Worm (Caenorhabditis elegans) whole organism, L3 larva: Measurements from ENCODE around the gene wago-4.

Source experiments
- ZK546.5 ChIP-seq: sonication (generic microtip); optimal IDR thresholded peaks from 2 replicates; lab custom pipeline; 2017; ENCODE audit warnings: missing biosample characterization, missing genetic modification characterization
- aly-2 ChIP-seq: fragments of 150-350 bp; optimal IDR thresholded peaks from 2 replicates; lab custom pipeline; 2014; ENCODE audit warnings: missing biosample characterization, missing genetic modification characterization
- ama-1 ChIP-seq: fragments of 150-350 bp; optimal IDR thresholded peaks from 2 replicates; lab custom pipeline; 2018
- ceh-28 ChIP-seq: fragments of 150-350 bp; optimal IDR thresholded peaks from 2 replicates; lab custom pipeline; 2014; ENCODE audit warnings: missing biosample characterization, missing genetic modification reagents, missing genetic modification characterization
- ceh-82 ChIP-seq: fragments of 150-350 bp; optimal IDR thresholded peaks from 2 replicates; lab custom pipeline; 2014; ENCODE audit warnings: missing biosample characterization, missing genetic modification characterization
- ceh-9 ChIP-seq: sonication (generic microtip); optimal IDR thresholded peaks from 2 replicates; lab custom pipeline; 2018; ENCODE audit warnings: missing biosample characterization, missing genetic modification characterization
- daf-12 ChIP-seq: fragments of 150-350 bp; optimal IDR thresholded peaks from 2 replicates; lab custom pipeline; 2014; ENCODE audit warnings: missing biosample characterization, missing genetic modification reagents, missing genetic modification characterization
- elt-1 ChIP-seq: fragments of 150-350 bp; optimal IDR thresholded peaks from 2 replicates; lab custom pipeline; 2014; ENCODE audit warnings: missing biosample characterization, missing genetic modification characterization
- elt-2 ChIP-seq: sonication (generic microtip); optimal IDR thresholded peaks from 2 replicates; lab custom pipeline; 2016; ENCODE audit warnings: missing genetic modification reagents, mild to moderate bottlenecking, missing genetic modification characterization, missing compliant biosample characterization
- elt-3 ChIP-seq, 3 experiments: fragments of 150-350 bp in 1 of 3; sonication (generic microtip) in 2 of 3; optimal IDR thresholded peaks; 2 replicates in 2 of 3; 4 replicates in 1 of 3; lab custom pipeline; 2014 to 2017; ENCODE audit warnings: missing biosample characterization in 3 of 3, missing genetic modification characterization in 3 of 3
- eor-1 ChIP-seq, 2 experiments: fragments of 150-350 bp; optimal IDR thresholded peaks; 2 replicates each; lab custom pipeline; 2014 to 2018; ENCODE audit warnings: missing biosample characterization in 2 of 2, missing genetic modification characterization in 2 of 2
- hmg-11 ChIP-seq: sonication (generic microtip); optimal IDR thresholded peaks from 2 replicates; lab custom pipeline; 2016; ENCODE audit warnings: missing genetic modification characterization, missing compliant biosample characterization
- jun-1 ChIP-seq: fragments of 150-350 bp; optimal IDR thresholded peaks from 2 replicates; lab custom pipeline; 2014; ENCODE audit warnings: missing biosample characterization, missing genetic modification reagents, missing genetic modification characterization
- lin-15B ChIP-seq: fragments of 150-350 bp; optimal IDR thresholded peaks from 2 replicates; lab custom pipeline; 2014; ENCODE audit warnings: missing biosample characterization, missing genetic modification characterization
- nhr-11 ChIP-seq: fragments of 150-350 bp; optimal IDR thresholded peaks from 2 replicates; lab custom pipeline; 2014; ENCODE audit warnings: missing biosample characterization, missing genetic modification characterization
- nhr-23 ChIP-seq: fragments of 150-350 bp; optimal IDR thresholded peaks from 2 replicates; lab custom pipeline; 2014; ENCODE audit warnings: missing biosample characterization, missing genetic modification reagents, missing genetic modification characterization
- nhr-237 ChIP-seq: fragments of 150-350 bp; optimal IDR thresholded peaks from 2 replicates; lab custom pipeline; 2014; ENCODE audit warnings: missing biosample characterization, missing genetic modification characterization
- nhr-25 ChIP-seq: sonication (generic microtip); optimal IDR thresholded peaks from 2 replicates; lab custom pipeline; 2017; ENCODE audit warnings: missing biosample characterization, missing genetic modification characterization
- nhr-28 ChIP-seq: fragments of 150-350 bp; optimal IDR thresholded peaks from 2 replicates; lab custom pipeline; 2014; ENCODE audit warnings: missing biosample characterization, missing genetic modification characterization
- nhr-77 ChIP-seq: fragments of 150-350 bp; optimal IDR thresholded peaks from 2 replicates; lab custom pipeline; 2014; ENCODE audit warnings: missing biosample characterization, missing genetic modification characterization
- pha-4 ChIP-seq: fragments of 150-350 bp; optimal IDR thresholded peaks from 2 replicates; lab custom pipeline; 2014; ENCODE audit warnings: missing biosample characterization, missing genetic modification reagents, missing genetic modification characterization
- pqm-1 ChIP-seq: fragments of 150-350 bp; optimal IDR thresholded peaks from 2 replicates; lab custom pipeline; 2017; ENCODE audit warnings: missing biosample characterization, missing genetic modification characterization, inconsistent platforms
- sea-2 ChIP-seq: fragments of 150-350 bp; sonication (generic microtip); optimal IDR thresholded peaks from 4 replicates; lab custom pipeline; 2014; ENCODE audit warnings: missing biosample characterization, missing genetic modification reagents, missing genetic modification characterization
- skn-1 ChIP-seq: fragments of 150-350 bp; optimal IDR thresholded peaks from 2 replicates; lab custom pipeline; 2014; ENCODE audit warnings: missing biosample characterization, missing genetic modification characterization
- snpc-4 ChIP-seq: fragments of 150-350 bp; optimal IDR thresholded peaks from 2 replicates; lab custom pipeline; 2014; ENCODE audit warnings: missing biosample characterization, missing genetic modification characterization
- tbx-2 ChIP-seq: sonication (generic microtip); optimal IDR thresholded peaks from 2 replicates; lab custom pipeline; 2016; ENCODE audit warnings: mild to moderate bottlenecking, missing genetic modification characterization, missing compliant biosample characterization
- unc-39 ChIP-seq: sonication (generic microtip); optimal IDR thresholded peaks from 4 replicates; lab custom pipeline; 2017; ENCODE audit warnings: missing biosample characterization, missing genetic modification characterization
- unc-62 ChIP-seq: fragments of 150-350 bp; sonication (generic microtip); optimal IDR thresholded peaks from 4 replicates; lab custom pipeline; 2014; ENCODE audit warnings: missing biosample characterization, missing genetic modification reagents, missing genetic modification characterization
- zag-1 ChIP-seq: fragments of 150-350 bp; optimal IDR thresholded peaks from 2 replicates; lab custom pipeline; 2014; ENCODE audit warnings: missing biosample characterization, missing genetic modification characterization
- ztf-4 ChIP-seq: fragments of 150-350 bp; optimal IDR thresholded peaks from 2 replicates; lab custom pipeline; 2014; ENCODE audit warnings: missing biosample characterization, missing genetic modification characterization

wago-4 gene

ce11 chrII:12884972-12885371 lies 34.4 kb upstream of the wago-4 start, which contains the start of gene sra-14:
TSS of gene sra-14 (plus strand) at chrII:12885272.
- TF ChIP-seq nhr-237 (tag; lab: Kevin White, UChicago) = no peak
- TF ChIP-seq hmg-11 (tag; lab: Kevin White, UChicago) = no peak
- TF ChIP-seq elt-2 (tag; lab: Kevin White, UChicago) = no peak
- TF ChIP-seq, all 47 proteins: peak for 0

- TF ChIP-seq nhr-11 (tag; lab: Kevin White, UChicago) = no peak
- no peak for TF ChIP-seq ama-1 (lab: Kevin White, UChicago)
- TF ChIP-seq ceh-9 (tag; lab: Kevin White, UChicago) = no peak
- TF ChIP-seq ZK546.5 (tag; lab: Kevin White, UChicago) = no peak
- TF ChIP-seq eor-1 (tag; optimal IDR thresholded peaks at IDR 0.05; lab: Kevin White, UChicago) = no peak
- no peak for TF ChIP-seq unc-39 (tag; lab: Kevin White, UChicago)
- TF ChIP-seq skn-1 (tag; lab: Kevin White, UChicago) = no peak
- no peak for TF ChIP-seq elt-1 (tag; lab: Kevin White, UChicago)
- TF ChIP-seq unc-62 (GFP tag; lab: Kevin White, UChicago) = no peak
- no peak for TF ChIP-seq ztf-4 (tag; lab: Kevin White, UChicago)
- TF ChIP-seq ceh-28 (tag; lab: Kevin White, UChicago) = no peak
- no peak for TF ChIP-seq nhr-28 (tag; lab: Kevin White, UChicago)
- no peak for TF ChIP-seq zag-1 (tag; lab: Kevin White, UChicago)
- TF ChIP-seq nhr-237 (tag; lab: Kevin White, UChicago) = no peak
- no peak for TF ChIP-seq jun-1 (tag; lab: Kevin White, UChicago)
- no peak for TF ChIP-seq lin-15B (tag; lab: Kevin White, UChicago)
- TF ChIP-seq snpc-4 (tag; lab: Kevin White, UChicago) = no peak
- TF ChIP-seq, all 47 proteins: peak for 0
Measured at ce11 chrII:12888471-12888870, 30.9 kb upstream of the wago-4 start, which contains the start of gene F35C5.3. TSS of gene F35C5.3 (plus strand) at chrII:12888771.

ce11 chrII:12892407-12892806 lies 26.9 kb upstream of the wago-4 start:
- TF ChIP-seq elt-2 (tag; lab: Kevin White, UChicago) (peak; percentile 57), ceh-28 (tag; lab: Kevin White, UChicago) (no peak), jun-1 (tag; lab: Kevin White, UChicago) (peak; percentile 26), eor-1 (tag; optimal IDR thresholded peaks at IDR 0.05; lab: Kevin White, UChicago) (no peak), zag-1 (tag; lab: Kevin White, UChicago) (no peak), pqm-1 (tag; lab: Kevin White, UChicago) (peak; percentile 18)
- TF ChIP-seq, all 47 proteins: peak for 3

ce11 chrII:12895078-12895670 lies 24.2 kb upstream of the wago-4 start, which contains the start of the genes clec-62 and clec-63:
TSS of gene clec-62 (minus strand) at chrII:12895128.
TSS of gene clec-63 (plus strand) at chrII:12895638.
- no peak for TF ChIP-seq nhr-77
- TF ChIP-seq pha-4 (tag; lab: Kevin White, UChicago) = peak; percentile 39
- no peak for TF ChIP-seq nhr-25 (tag; lab: Kevin White, UChicago)
- no peak for TF ChIP-seq zag-1 (tag; lab: Kevin White, UChicago)
- no peak for TF ChIP-seq tbx-2 (tag; lab: Kevin White, UChicago)
- TF ChIP-seq jun-1 (tag; lab: Kevin White, UChicago) = peak; percentile 30
- TF ChIP-seq elt-2 (tag; lab: Kevin White, UChicago) = peak; percentile 96
- TF ChIP-seq pqm-1 (tag; lab: Kevin White, UChicago) = peak; percentile 72
- no peak for TF ChIP-seq daf-12 (tag; lab: Kevin White, UChicago)
- TF ChIP-seq, all 47 proteins: peak for 4

ce11 chrII:12896666-12897065 lies 22.7 kb upstream of the wago-4 start:
- TF ChIP-seq nhr-28 (tag; lab: Kevin White, UChicago) (no peak), aly-2 (tag; lab: Kevin White, UChicago) (no peak), ama-1 (lab: Kevin White, UChicago) (no peak), jun-1 (tag; lab: Kevin White, UChicago) (no peak), eor-1 (tag; optimal IDR thresholded peaks at IDR 0.05; lab: Kevin White, UChicago) (no peak)

ce11 chrII:12897361-12897760 lies 22.0 kb upstream of the wago-4 start:
- TF ChIP-seq eor-1 (tag; optimal IDR thresholded peaks at IDR 0.05; lab: Kevin White, UChicago) = no peak
- no peak for TF ChIP-seq hmg-11 (tag; lab: Kevin White, UChicago)
- no peak for TF ChIP-seq nhr-23 (tag; lab: Kevin White, UChicago)
- TF ChIP-seq nhr-28 (tag; lab: Kevin White, UChicago) = no peak
- no peak for TF ChIP-seq ZK546.5 (tag; lab: Kevin White, UChicago)
- TF ChIP-seq nhr-11 (tag; lab: Kevin White, UChicago) = no peak
- TF ChIP-seq nhr-77 = no peak
- TF ChIP-seq unc-39 (tag; lab: Kevin White, UChicago) = no peak
- no peak for TF ChIP-seq sea-2
- no peak for TF ChIP-seq ama-1 (lab: Kevin White, UChicago)
- no peak for TF ChIP-seq elt-3 (tag; optimal IDR thresholded peaks at IDR 0.05; lab: Kevin White, UChicago)
- TF ChIP-seq elt-2 (tag; lab: Kevin White, UChicago) = no peak
- no peak for TF ChIP-seq skn-1 (tag; lab: Kevin White, UChicago)
- TF ChIP-seq ceh-82 (tag; lab: Kevin White, UChicago) = no peak
- TF ChIP-seq tbx-2 (tag; lab: Kevin White, UChicago) = no peak
